Worm (Caenorhabditis elegans): ENCODE results near the gene C29H12.2.

The C29H12.2 gene

ce11 chrII:6118163-6118562 lies 5.4 kb upstream of the C29H12.2 start, which contains the start of gene C29H12.6:
Gene C29H12.6, minus strand, starts transcription at chrII:6118263.
- TF ChIP-seq him-1 (tag; optimal IDR thresholded peaks at IDR 0.05) (no peak), W03F9.2 (tag; optimal IDR thresholded peaks at IDR 0.05) (no peak), dao-5 (tag; optimal IDR thresholded peaks at IDR 0.05) (no peak)

DNA sequence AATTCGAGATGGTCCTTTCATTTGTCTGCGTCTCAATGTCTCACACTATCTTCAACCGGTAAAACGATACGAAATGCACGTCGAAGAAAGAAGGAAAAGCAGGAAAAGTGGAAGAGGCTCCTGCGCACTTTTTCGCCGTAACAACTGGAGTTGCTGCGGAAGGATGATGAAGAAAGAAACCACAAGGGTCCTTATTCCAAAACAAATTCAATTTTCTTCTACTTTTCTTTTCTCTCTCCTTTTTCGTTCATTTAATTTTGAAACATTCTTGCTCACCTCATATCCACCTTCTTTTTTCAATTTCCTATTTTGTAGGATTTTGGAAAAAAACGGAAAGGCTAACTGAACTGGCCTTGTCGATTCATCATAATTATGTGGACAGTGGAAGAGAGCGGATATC lies 3.1 kb upstream of the C29H12.2 start:
- TF ChIP-seq dao-5 (tag; optimal IDR thresholded peaks at IDR 0.05) (no peak), W03F9.2 (tag; optimal IDR thresholded peaks at IDR 0.05) (no peak), him-1 (tag; optimal IDR thresholded peaks at IDR 0.05) (no peak)

ce11 chrII:6122641-6123424 lies 776 bp upstream of the C29H12.2 start:
- TF ChIP-seq dao-5 (tag; optimal IDR thresholded peaks at IDR 0.05) (no peak), him-1 (tag; optimal IDR thresholded peaks at IDR 0.05) (no peak), W03F9.2 (tag; optimal IDR thresholded peaks at IDR 0.05) (peak; percentile 38)

DNA sequence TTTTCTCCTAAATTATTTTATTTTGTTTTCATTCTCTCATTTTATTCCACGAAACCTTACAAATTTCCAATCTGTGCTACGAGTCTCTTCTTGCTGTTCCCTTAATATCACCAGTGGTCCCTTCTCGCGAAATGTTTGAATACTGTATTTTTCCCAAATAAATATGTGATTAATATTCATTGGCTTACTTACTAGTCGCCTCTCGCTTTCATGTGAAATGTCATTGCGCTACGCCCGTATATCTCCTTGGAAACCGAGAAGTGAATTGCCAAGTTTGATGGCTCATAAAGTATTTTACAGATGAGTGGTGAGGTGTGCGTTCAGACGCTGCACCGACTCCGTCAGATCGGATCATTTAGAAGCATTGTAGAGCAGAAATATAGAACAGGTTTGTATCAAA lies 1.6 kb downstream of the C29H12.2 start, which contains the start of gene rars-2:
rars-2 (plus strand) TSS at position 301 of the 400 bp plus-strand sequence.
- no peak for TF ChIP-seq him-1 (tag; optimal IDR thresholded peaks at IDR 0.05)
- TF ChIP-seq W03F9.2 (tag; optimal IDR thresholded peaks at IDR 0.05) = no peak
- TF ChIP-seq dao-5 (tag; optimal IDR thresholded peaks at IDR 0.05) = no peak

ce11 chrII:6132595-6132994 lies 9.0 kb downstream of the C29H12.2 start, which contains the start of gene abts-3:
Gene abts-3, plus strand, starts transcription at chrII:6132895.
- TF ChIP-seq W03F9.2 (tag; optimal IDR thresholded peaks at IDR 0.05) = no peak
- no peak for TF ChIP-seq dao-5 (tag; optimal IDR thresholded peaks at IDR 0.05)
- TF ChIP-seq him-1 (tag; optimal IDR thresholded peaks at IDR 0.05) = no peak

ce11 chrII:6135530-6135929 lies 11.9 kb downstream of the C29H12.2 start:
- TF ChIP-seq W03F9.2 (tag; optimal IDR thresholded peaks at IDR 0.05) (no peak), him-1 (tag; optimal IDR thresholded peaks at IDR 0.05) (no peak), dao-5 (tag; optimal IDR thresholded peaks at IDR 0.05) (no peak)

ce11 chrII:6136712-6137111 lies 13.1 kb downstream of the C29H12.2 start:
- no peak for TF ChIP-seq him-1 (tag; optimal IDR thresholded peaks at IDR 0.05)
- TF ChIP-seq dao-5 (tag; optimal IDR thresholded peaks at IDR 0.05) = no peak
- TF ChIP-seq W03F9.2 (tag; optimal IDR thresholded peaks at IDR 0.05) = no peak

ce11 chrII:6138138-6138537 lies 14.5 kb downstream of the C29H12.2 start:
- TF ChIP-seq W03F9.2 (tag; optimal IDR thresholded peaks at IDR 0.05) = no peak
- no peak for TF ChIP-seq dao-5 (tag; optimal IDR thresholded peaks at IDR 0.05)
- no peak for TF ChIP-seq him-1 (tag; optimal IDR thresholded peaks at IDR 0.05)

DNA sequence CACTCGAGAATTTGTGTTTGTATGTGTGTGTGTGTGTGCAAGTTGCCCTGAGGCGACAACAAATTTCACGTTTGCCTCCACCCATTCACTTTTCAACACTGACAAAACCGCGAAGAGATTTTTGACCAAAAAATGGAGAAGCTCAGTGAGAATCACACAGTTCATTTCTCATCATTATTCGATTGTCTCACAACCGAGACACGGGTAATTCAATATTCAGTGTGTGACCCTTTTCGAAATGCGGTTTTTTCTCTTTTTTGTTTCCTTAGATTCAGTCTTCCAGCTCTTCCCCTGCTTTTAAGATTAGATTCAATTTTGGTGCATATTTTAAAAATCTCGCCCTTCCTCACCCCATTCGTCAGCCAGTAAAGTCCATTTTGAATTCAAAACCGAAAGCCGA lies 15.9 kb downstream of the C29H12.2 start:
- no peak for TF ChIP-seq dao-5 (tag; optimal IDR thresholded peaks at IDR 0.05)
- TF ChIP-seq him-1 (tag; optimal IDR thresholded peaks at IDR 0.05) = no peak
- TF ChIP-seq W03F9.2 (tag; optimal IDR thresholded peaks at IDR 0.05) = no peak

DNA sequence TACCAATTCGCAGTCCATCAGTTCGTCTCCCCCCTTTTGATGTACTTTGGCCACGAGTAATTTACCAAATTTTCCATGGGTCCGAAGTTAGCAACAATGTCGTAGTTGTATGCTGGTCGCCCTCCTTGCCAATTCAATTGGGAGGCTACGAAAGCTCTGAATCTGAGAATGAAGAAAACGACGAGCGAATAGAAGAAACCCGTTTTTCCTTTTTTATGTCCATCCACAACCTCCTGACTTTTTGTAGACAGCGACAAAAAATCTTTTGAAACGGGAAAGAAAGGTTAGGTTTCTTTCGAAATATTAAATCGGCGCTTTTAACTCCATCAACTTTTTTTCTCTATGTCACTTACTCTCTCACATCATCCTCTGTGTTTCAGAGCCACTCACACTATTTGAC lies 18.9 kb downstream of the C29H12.2 start:
- TF ChIP-seq dao-5 (tag; optimal IDR thresholded peaks at IDR 0.05) (no peak), him-1 (tag; optimal IDR thresholded peaks at IDR 0.05) (no peak), W03F9.2 (tag; optimal IDR thresholded peaks at IDR 0.05) (no peak)

- TF ChIP-seq W03F9.2 (tag; optimal IDR thresholded peaks at IDR 0.05) = no peak
- TF ChIP-seq him-1 (tag; optimal IDR thresholded peaks at IDR 0.05) = no peak
- TF ChIP-seq dao-5 (tag; optimal IDR thresholded peaks at IDR 0.05) = no peak
Observed at ce11 chrII:6147131-6147530, 23.5 kb downstream of the C29H12.2 start.

DNA sequence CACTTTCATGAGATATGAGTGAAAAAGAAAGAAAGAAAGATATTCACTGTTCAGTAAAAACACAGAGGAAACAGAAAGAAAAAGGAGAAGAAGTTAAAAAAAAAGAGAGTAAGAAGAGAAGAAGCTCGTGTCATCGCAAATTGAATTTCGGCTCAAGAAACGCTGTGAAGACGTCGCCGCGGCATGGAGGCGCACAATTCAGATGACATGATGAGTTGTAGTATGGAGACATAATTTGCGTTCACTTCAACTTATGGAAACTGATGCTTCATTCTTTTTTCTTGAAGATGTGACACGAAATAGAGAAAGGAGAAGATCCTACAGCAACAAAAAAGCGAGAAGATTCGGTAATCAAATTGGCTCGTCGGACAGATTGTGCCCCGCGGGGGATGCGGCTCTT lies 24.8 kb downstream of the C29H12.2 start:
- TF ChIP-seq W03F9.2 (tag; optimal IDR thresholded peaks at IDR 0.05) (no peak), dao-5 (tag; optimal IDR thresholded peaks at IDR 0.05) (no peak), him-1 (tag; optimal IDR thresholded peaks at IDR 0.05) (no peak)

DNA sequence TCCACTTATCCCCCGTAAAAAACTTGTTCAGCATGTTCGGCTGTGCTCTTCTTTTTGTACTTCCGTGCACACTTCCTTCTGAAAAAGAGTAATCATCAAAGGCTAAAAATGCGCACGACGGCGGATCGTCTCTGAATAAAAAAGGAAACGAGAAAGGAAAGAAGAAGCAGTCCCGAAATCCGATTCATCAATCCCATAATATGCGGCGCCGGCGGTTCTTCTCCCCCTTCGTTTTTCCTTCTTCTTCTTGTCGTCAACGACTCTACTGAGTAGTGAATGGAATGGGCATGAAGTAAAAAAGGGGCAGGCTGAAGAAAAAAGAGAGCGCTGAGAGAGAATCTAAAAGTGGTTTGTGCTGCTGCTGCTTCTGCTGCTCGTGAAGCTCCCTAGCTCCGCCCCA lies 25.8 kb downstream of the C29H12.2 start:
- no peak for TF ChIP-seq him-1 (tag; optimal IDR thresholded peaks at IDR 0.05)

DNA sequence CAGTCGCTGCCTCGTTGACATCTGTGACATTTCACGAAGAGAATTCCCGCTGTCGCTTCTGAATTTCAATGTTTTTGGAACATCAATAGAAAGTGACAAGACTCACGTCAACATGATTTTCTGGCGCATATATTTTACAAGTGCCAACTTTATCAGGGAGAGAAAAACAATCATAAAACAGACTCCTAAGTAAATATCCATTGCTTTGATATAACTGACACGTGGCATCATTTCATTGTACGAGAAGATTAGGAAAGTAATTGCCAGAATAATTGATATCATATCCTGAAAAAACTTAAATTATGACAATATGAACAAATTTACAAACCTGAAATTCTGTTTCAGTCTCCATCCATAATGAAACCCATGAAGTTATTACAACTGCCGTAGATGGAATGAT lies 34.5 kb downstream of the C29H12.2 start:
- TF ChIP-seq dao-5 (tag; optimal IDR thresholded peaks at IDR 0.05) (no peak), W03F9.2 (tag; optimal IDR thresholded peaks at IDR 0.05) (no peak), him-1 (tag; optimal IDR thresholded peaks at IDR 0.05) (no peak)

DNA sequence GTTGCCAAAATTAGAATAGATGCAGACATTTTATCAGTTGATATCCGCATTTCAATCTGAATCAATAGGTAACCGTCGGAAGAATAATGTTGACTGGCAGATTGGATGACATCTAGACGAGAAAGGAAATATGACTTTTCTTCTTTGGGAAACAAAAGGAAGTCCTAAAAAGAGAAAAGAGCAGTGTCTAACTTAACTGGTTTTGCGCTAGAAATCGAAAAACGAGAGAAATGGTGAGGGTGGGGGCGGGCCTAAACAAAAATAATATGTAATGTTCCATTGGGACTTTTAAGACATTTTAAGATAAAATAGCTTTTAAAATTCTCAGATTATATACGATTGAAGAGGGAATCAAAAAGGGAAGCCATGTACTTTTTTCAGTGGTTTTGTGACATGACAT lies 37.4 kb downstream of the C29H12.2 start, which contains the start of gene exp-1:
exp-1 (minus strand) TSS at position 101 of the 400 bp plus-strand sequence.
- no peak for TF ChIP-seq W03F9.2 (tag; optimal IDR thresholded peaks at IDR 0.05)
- TF ChIP-seq dao-5 (tag; optimal IDR thresholded peaks at IDR 0.05) = no peak
- no peak for TF ChIP-seq him-1 (tag; optimal IDR thresholded peaks at IDR 0.05)

Measured in whole organism, L4/young adult.